Worm (Caenorhabditis elegans) whole organism, L2 larva: ENCODE results near the gene F26D2.13.

ENCODE experiments used
- fos-1 ChIP-seq: fragments of 150-350 bp; optimal IDR thresholded peaks from 2 replicates; lab custom pipeline; 2014; ENCODE audit warnings: missing biosample characterization, missing genetic modification characterization
- nhr-12 ChIP-seq: fragments of 150-350 bp; optimal IDR thresholded peaks from 2 replicates; lab custom pipeline; 2014; ENCODE audit warnings: missing biosample characterization, missing genetic modification characterization
- nhr-25 ChIP-seq: fragments of 150-350 bp; sonication (generic microtip); optimal IDR thresholded peaks from 3 replicates; lab custom pipeline; 2014; ENCODE audit warnings: missing biosample characterization, missing genetic modification characterization
- skn-1 ChIP-seq: sonication (generic microtip); optimal IDR thresholded peaks from 2 replicates; lab custom pipeline; 2017; ENCODE audit warnings: missing biosample characterization, missing genetic modification characterization
- snpc-4 ChIP-seq: fragments of 150-350 bp; optimal IDR thresholded peaks from 2 replicates; lab custom pipeline; 2014; ENCODE audit warnings: missing biosample characterization, missing genetic modification characterization
- unc-39 ChIP-seq: fragments of 150-350 bp; optimal IDR thresholded peaks from 2 replicates; lab custom pipeline; 2014; ENCODE audit warnings: missing biosample characterization, missing genetic modification characterization
- unc-62 ChIP-seq: fragments of 150-350 bp; optimal IDR thresholded peaks from 2 replicates; lab custom pipeline; 2014; ENCODE audit warnings: missing biosample characterization, missing genetic modification reagents, missing genetic modification characterization

DNA sequence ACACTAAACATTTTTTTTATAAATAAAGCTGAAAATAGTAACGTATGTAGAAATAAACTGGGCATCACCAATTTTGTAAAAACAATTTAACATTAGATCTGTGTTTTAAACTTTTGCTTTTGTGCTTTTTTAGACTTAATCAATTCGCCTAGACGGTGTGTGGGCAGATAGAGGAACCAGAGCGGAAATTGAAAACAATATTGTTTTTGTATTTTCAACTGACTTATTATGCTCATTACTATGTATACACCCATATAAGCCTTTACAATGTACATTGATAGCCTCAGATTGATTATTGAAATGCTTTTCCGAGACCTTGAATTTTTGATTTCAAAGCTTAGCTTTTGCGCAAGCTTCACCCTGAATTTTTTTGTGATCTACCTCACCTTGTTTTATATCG, 5.5 kb downstream of the F26D2.13 start, which contains the start of gene str-73:
- TF ChIP-seq snpc-4 (tag; lab: Kevin White, UChicago): no peak
- TF ChIP-seq fos-1 (tag; lab: Kevin White, UChicago): no peak
- TF ChIP-seq nhr-12 (tag; lab: Kevin White, UChicago): no peak
- no peak for TF ChIP-seq unc-39
- no peak for TF ChIP-seq unc-62 (GFP tag; lab: Kevin White, UChicago)
- no peak for TF ChIP-seq skn-1 (tag; lab: Kevin White, UChicago)
- no peak for TF ChIP-seq nhr-25 (tag; lab: Kevin White, UChicago)
